Worm (Caenorhabditis elegans): Measurements from ENCODE around the gene pdha-1.
A peak's percentile ranks its signal among the peaks of the same experiment; 100 is the strongest.

Gene pdha-1

ce11 chrII:8042289-8042688 is 23.8 kb upstream of the pdha-1 start, which contains the start of gene T05H10.1:
Gene T05H10.1 (plus strand): TSS chrII:8042589.
- TF ChIP-seq zfh-2 (GFP tag; conservative IDR thresholded peaks at IDR 0.05) (0 out of 2 replicates have a peak, but pooled peaks have one; percentile 32), nhr-179 (tag; optimal IDR thresholded peaks at IDR 0.05) (no peak)

- TF ChIP-seq ama-1 (optimal IDR thresholded peaks at IDR 0.05) (no peak), ama-1 (GFP tag; optimal IDR thresholded peaks at IDR 0.05) (peak in 1 of 2 experiments; percentile 13), attf-5 (GFP tag; optimal IDR thresholded peaks at IDR 0.05) (no peak)
Measured at ce11 chrII:8047264-8047663, 18.8 kb upstream of the pdha-1 start, which contains the start of gene apn-1. Gene apn-1 (plus strand): TSS chrII:8047564.

- TF ChIP-seq ztf-18 (tag; optimal IDR thresholded peaks at IDR 0.05): no peak
- no peak for TF ChIP-seq ceh-91 (GFP tag; IDR thresholded peaks at IDR 0.05)
- TF ChIP-seq Y79H2A.3 (GFP tag; conservative IDR thresholded peaks at IDR 0.05): no peak
- TF ChIP-seq Y53G8AR.9 (GFP tag; conservative IDR thresholded peaks at IDR 0.05): no peak
- no peak for TF ChIP-seq ceh-27 (GFP tag; optimal IDR thresholded peaks at IDR 0.05)
- TF ChIP-seq Y53F4B.3 (GFP tag; IDR thresholded peaks at IDR 0.05): no peak
- TF ChIP-seq F57C9.4 (tag; optimal IDR thresholded peaks at IDR 0.05): no peak
- TF ChIP-seq nhr-27 (tag; optimal IDR thresholded peaks at IDR 0.05): no peak
- TF ChIP-seq ztf-26 (tag; optimal IDR thresholded peaks at IDR 0.05): no peak
- TF ChIP-seq attf-3 (GFP tag; conservative IDR thresholded peaks at IDR 0.05): no peak
- TF ChIP-seq hlh-12 (tag; optimal IDR thresholded peaks at IDR 0.05): no peak
- TF ChIP-seq snpc-3.4 (tag; optimal IDR thresholded peaks at IDR 0.05): no peak
- TF ChIP-seq lin-54 (GFP tag; optimal IDR thresholded peaks at IDR 0.05): no peak
- no peak for TF ChIP-seq repo-1 (tag; optimal IDR thresholded peaks at IDR 0.05)
- no peak for TF ChIP-seq nfya-1 (tag; optimal IDR thresholded peaks at IDR 0.05; ENCODE audit: borderline replicate concordance, insufficient read depth)
- TF ChIP-seq F33H1.4 (GFP tag; IDR thresholded peaks at IDR 0.05): no peak
- no peak for TF ChIP-seq attf-5 (GFP tag; optimal IDR thresholded peaks at IDR 0.05)
- TF ChIP-seq Y95B8A.8 (GFP tag; IDR thresholded peaks at IDR 0.05): no peak
- TF ChIP-seq ZK185.1 (tag; optimal IDR thresholded peaks at IDR 0.05; ENCODE audit: poor library complexity, severe bottlenecking): no peak
Measured at ce11 chrII:8050477-8050876, 15.6 kb upstream of the pdha-1 start, which contains the start of gene mtre-1. Gene mtre-1 (minus strand): TSS chrII:8050577.

ce11 chrII:8051330-8051729 is 14.8 kb upstream of the pdha-1 start:
- TF ChIP-seq let-526 (GFP tag; IDR thresholded peaks at IDR 0.05) (no peak), efl-1 (GFP tag; optimal IDR thresholded peaks at IDR 0.05) (no peak), madf-6 (GFP tag; IDR thresholded peaks at IDR 0.05) (no peak), dox-1 (GFP tag; IDR thresholded peaks at IDR 0.05) (no peak), ccch-3 (GFP tag; optimal IDR thresholded peaks at IDR 0.05) (no peak), B0019.2 (GFP tag; conservative IDR thresholded peaks at IDR 0.05) (no peak), F22D6.2 (tag; optimal IDR thresholded peaks at IDR 0.05) (no peak), F57C9.4 (tag; optimal IDR thresholded peaks at IDR 0.05) (no peak), T26A5.8 (tag; optimal IDR thresholded peaks at IDR 0.05) (no peak), mes-4 (tag; optimal IDR thresholded peaks at IDR 0.05) (no peak), hlh-26 (GFP tag; conservative IDR thresholded peaks at IDR 0.05) (no peak), chd-7 (tag; optimal IDR thresholded peaks at IDR 0.05) (no peak), ekl-4 (GFP tag; IDR thresholded peaks at IDR 0.05) (no peak), K11D2.4 (GFP tag; IDR thresholded peaks at IDR 0.05) (no peak)
